Worm (Caenorhabditis elegans) whole organism, early embryonic: ENCODE data around the gene Y71H2AM.12.

Experiments used
- B0310.2 ChIP-seq: sonication (generic microtip); optimal IDR thresholded peaks from 2 replicates; lab custom pipeline; 2016; ENCODE audit warnings: mild to moderate bottlenecking, missing genetic modification characterization, missing compliant biosample characterization
- F13C5.2 ChIP-seq: sonication (generic microtip); optimal IDR thresholded peaks from 2 replicates; lab custom pipeline; 2017; ENCODE audit warnings: mild to moderate bottlenecking, missing genetic modification characterization, inconsistent platforms, missing compliant biosample characterization
- aly-1 ChIP-seq: sonication (generic microtip); optimal IDR thresholded peaks from 2 replicates; lab custom pipeline; 2016; ENCODE audit warnings: missing genetic modification characterization, missing compliant biosample characterization
- ama-1 ChIP-seq: fragments of 150-350 bp; optimal IDR thresholded peaks from 2 replicates; lab custom pipeline; 2014
- ceh-13 ChIP-seq: fragments of 200-800 bp; sonication (Bioruptor generic); optimal IDR thresholded peaks from 2 replicates; lab custom pipeline; 2018; ENCODE audit warnings: mild to moderate bottlenecking, missing genetic modification characterization, missing compliant biosample characterization
- ceh-36 ChIP-seq: sonication (generic microtip); optimal IDR thresholded peaks from 2 replicates; lab custom pipeline; 2016; ENCODE audit warnings: missing genetic modification characterization, inconsistent platforms, missing compliant biosample characterization
- ets-7 ChIP-seq: sonication (generic microtip); optimal IDR thresholded peaks from 2 replicates; lab custom pipeline; 2016; ENCODE audit warnings: missing genotype, missing genetic modification characterization, missing compliant biosample characterization
- flt-1 ChIP-seq: fragments of 200-800 bp; sonication (Bioruptor generic); IDR thresholded peaks from 2 replicates; pipeline ENCODE4 v1.3.6; 2022; ENCODE audit warnings: missing genetic modification characterization, missing compliant biosample characterization
- hmbx-1 ChIP-seq: sonication (generic microtip); optimal IDR thresholded peaks from 2 replicates; lab custom pipeline; 2016; ENCODE audit warnings: mild to moderate bottlenecking, missing genetic modification characterization, missing compliant biosample characterization
- hmg-4 ChIP-seq: fragments of 200-800 bp; sonication (Bioruptor generic); optimal IDR thresholded peaks from 2 replicates; lab custom pipeline; 2018; ENCODE audit warnings: mild to moderate bottlenecking, missing genetic modification characterization, missing compliant biosample characterization
- hnd-1 ChIP-seq: sonication (generic microtip); optimal IDR thresholded peaks from 2 replicates; lab custom pipeline; 2016; ENCODE audit warnings: missing genetic modification characterization, missing compliant biosample characterization
- pes-1 ChIP-seq: fragments of 200-800 bp; sonication (Bioruptor generic); IDR thresholded peaks from 2 replicates; pipeline ENCODE4 v1.3.6; 2022; ENCODE audit warnings: missing genetic modification reagents, missing genetic modification characterization, missing compliant biosample characterization
- scrt-1 ChIP-seq: fragments of 200-800 bp; sonication (Bioruptor generic); IDR thresholded peaks from 2 replicates; pipeline ENCODE4 v1.3.6; 2022; ENCODE audit warnings: missing genetic modification characterization, missing compliant biosample characterization
- sea-1 ChIP-seq: fragments of 200-800 bp; sonication (Bioruptor generic); conservative IDR thresholded peaks from 2 replicates; pipeline ENCODE4 v1.3.6; 2022; ENCODE audit warnings: missing genetic modification characterization, missing compliant biosample characterization
- tbx-11 ChIP-seq: fragments of 200-800 bp; sonication (Bioruptor generic); IDR thresholded peaks from 2 replicates; pipeline ENCODE4 v1.3.6; 2022; ENCODE audit warnings: missing genetic modification characterization, missing compliant biosample characterization
- tbx-37 ChIP-seq: fragments of 200-800 bp; sonication (Bioruptor generic); conservative IDR thresholded peaks from 2 replicates; pipeline ENCODE4 v1.3.6; 2022; ENCODE audit warnings: missing genetic modification reagents, missing genetic modification characterization, missing compliant biosample characterization
- tra-4 ChIP-seq: sonication (generic microtip); optimal IDR thresholded peaks from 2 replicates; lab custom pipeline; 2017; ENCODE audit warnings: missing genetic modification characterization, missing compliant biosample characterization

Gene Y71H2AM.12

ce11 chrIII:2733606-2734183 is at the start of gene Y71H2AM.12:
Gene Y71H2AM.12, minus strand, starts transcription at chrIII:2734091.
- TF ChIP-seq tbx-37 (GFP tag; lab: Robert Waterston, UW), result no peak

ce11 chrIII:2781833-2782232 is 47.9 kb upstream of the Y71H2AM.12 start:
- TF ChIP-seq B0310.2 (tag; lab: Kevin White, UChicago), result no peak
- TF ChIP-seq ceh-13, result no peak
- no peak for TF ChIP-seq tbx-11 (GFP tag; lab: Robert Waterston, UW)
- TF ChIP-seq flt-1 (GFP tag; lab: Robert Waterston, UW), result no peak
- TF ChIP-seq aly-1, result no peak
- TF ChIP-seq scrt-1 (GFP tag; lab: Robert Waterston, UW), result no peak
- no peak for TF ChIP-seq tra-4 (tag; lab: Kevin White, UChicago)
- no peak for TF ChIP-seq hnd-1 (tag; lab: Kevin White, UChicago)
- TF ChIP-seq ama-1 (lab: Kevin White, UChicago), result no peak
- TF ChIP-seq F13C5.2 (tag; lab: Kevin White, UChicago), result no peak
- TF ChIP-seq sea-1 (GFP tag; lab: Robert Waterston, UW), result no peak
- TF ChIP-seq pes-1, result no peak
- TF ChIP-seq tbx-37 (GFP tag; lab: Robert Waterston, UW), result no peak
- no peak for TF ChIP-seq ceh-36

DNA sequence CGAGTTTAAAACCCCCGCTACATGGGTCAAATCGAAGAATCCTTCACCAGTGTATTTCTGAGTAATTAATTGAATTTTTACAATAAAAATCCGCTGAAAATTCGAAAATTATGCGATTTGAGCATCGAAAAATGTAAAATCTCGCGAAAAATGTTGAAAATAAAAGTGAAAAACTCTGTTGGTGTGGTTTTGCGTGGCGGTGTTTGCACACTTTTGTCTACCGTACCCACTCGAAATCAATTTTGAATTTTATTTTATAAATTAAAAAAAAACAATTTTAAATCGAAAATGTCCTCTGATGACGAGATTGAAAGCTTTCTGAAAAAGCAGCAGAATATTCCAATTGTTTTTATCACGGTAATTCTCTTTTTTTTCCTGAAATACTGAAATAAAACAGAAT is 46.9 kb upstream of the Y71H2AM.12 start, which contains the start of gene Y71H2AM.6:
Gene Y71H2AM.6 (plus strand): TSS at position 264 of the 400 bp plus-strand sequence.
- TF ChIP-seq F13C5.2 (tag; lab: Kevin White, UChicago) (peak; percentile 20), pes-1 (no peak)

ce11 chrIII:2780283-2780682 is 46.4 kb upstream of the Y71H2AM.12 start:
- TF ChIP-seq ceh-36 (no peak), ets-7 (tag; lab: Kevin White, UChicago) (peak; percentile 76), tbx-37 (GFP tag; lab: Robert Waterston, UW) (no peak), tbx-11 (GFP tag; lab: Robert Waterston, UW) (no peak), pes-1 (no peak)

DNA sequence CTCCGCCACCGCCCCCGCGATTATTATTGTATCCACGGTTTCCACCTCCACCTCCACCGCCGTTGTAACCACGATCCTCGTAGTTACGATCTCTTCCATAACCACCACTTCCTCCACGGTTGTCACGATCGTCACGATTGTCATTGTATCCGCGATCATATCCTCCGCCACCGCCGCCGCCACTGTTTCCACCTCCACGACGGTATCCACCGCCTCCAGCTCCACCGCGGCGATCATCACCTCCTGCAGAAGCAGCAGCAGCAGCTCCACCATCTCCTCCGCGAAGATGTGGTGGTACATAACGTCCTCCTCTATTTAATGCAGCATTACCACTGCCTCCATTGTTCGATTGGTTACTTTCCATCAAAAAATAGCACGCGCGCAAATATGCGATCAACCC is 44.8 kb upstream of the Y71H2AM.12 start, which contains the start of gene laf-1:
Gene laf-1 (minus strand): TSS at position 399 of the 400 bp plus-strand sequence.
- TF ChIP-seq tbx-11 (GFP tag; lab: Robert Waterston, UW), result no peak
- TF ChIP-seq ama-1 (lab: Kevin White, UChicago), result no peak

- no peak for TF ChIP-seq tra-4 (tag; lab: Kevin White, UChicago)
- TF ChIP-seq hmbx-1, result no peak
- TF ChIP-seq ceh-13, result no peak
- TF ChIP-seq ets-7 (tag; lab: Kevin White, UChicago), result no peak
- TF ChIP-seq scrt-1 (GFP tag; lab: Robert Waterston, UW), result no peak
- no peak for TF ChIP-seq pes-1
- TF ChIP-seq sea-1 (GFP tag; lab: Robert Waterston, UW), result no peak
- TF ChIP-seq tbx-11 (GFP tag; lab: Robert Waterston, UW), result no peak
- TF ChIP-seq aly-1, result no peak
- TF ChIP-seq hmg-4 (GFP tag; lab: Kevin White, UChicago), result no peak
- no peak for TF ChIP-seq F13C5.2 (tag; lab: Kevin White, UChicago)
- TF ChIP-seq ceh-36, result no peak
- no peak for TF ChIP-seq flt-1 (GFP tag; lab: Robert Waterston, UW)
- TF ChIP-seq tbx-37 (GFP tag; lab: Robert Waterston, UW), result no peak
- TF ChIP-seq B0310.2 (tag; lab: Kevin White, UChicago), result no peak
Measured at ce11 chrIII:2770752-2771151, 36.9 kb upstream of the Y71H2AM.12 start.

DNA sequence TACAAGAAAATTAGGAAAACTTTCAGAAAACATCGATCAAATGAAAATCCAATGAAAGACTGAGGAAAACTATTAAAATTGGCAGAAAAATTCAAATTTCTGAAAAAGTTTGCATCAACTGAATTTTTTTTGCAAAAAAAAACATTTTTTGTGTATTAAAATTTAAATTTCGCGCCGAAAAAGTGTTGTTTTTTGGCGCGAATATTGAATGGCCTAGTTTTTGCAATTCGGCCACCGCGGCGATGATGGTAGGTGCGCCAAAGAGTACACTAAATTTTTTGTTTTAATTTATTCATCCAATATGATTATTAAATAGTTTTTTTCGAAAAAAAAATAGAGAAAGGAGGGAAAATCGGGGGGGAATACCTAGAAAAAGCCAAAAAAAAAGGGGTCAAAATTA is 35.2 kb upstream of the Y71H2AM.12 start:
- TF ChIP-seq scrt-1 (GFP tag; lab: Robert Waterston, UW) (no peak), ceh-13 (no peak), hmbx-1 (no peak), aly-1 (no peak), hnd-1 (tag; lab: Kevin White, UChicago) (no peak), tra-4 (tag; lab: Kevin White, UChicago) (no peak), hmg-4 (GFP tag; lab: Kevin White, UChicago) (no peak), tbx-11 (GFP tag; lab: Robert Waterston, UW) (no peak), flt-1 (GFP tag; lab: Robert Waterston, UW) (no peak), ets-7 (tag; lab: Kevin White, UChicago) (no peak), sea-1 (GFP tag; lab: Robert Waterston, UW) (no peak), ama-1 (lab: Kevin White, UChicago) (no peak), tbx-37 (GFP tag; lab: Robert Waterston, UW) (no peak), ceh-36 (no peak), B0310.2 (tag; lab: Kevin White, UChicago) (no peak)

DNA sequence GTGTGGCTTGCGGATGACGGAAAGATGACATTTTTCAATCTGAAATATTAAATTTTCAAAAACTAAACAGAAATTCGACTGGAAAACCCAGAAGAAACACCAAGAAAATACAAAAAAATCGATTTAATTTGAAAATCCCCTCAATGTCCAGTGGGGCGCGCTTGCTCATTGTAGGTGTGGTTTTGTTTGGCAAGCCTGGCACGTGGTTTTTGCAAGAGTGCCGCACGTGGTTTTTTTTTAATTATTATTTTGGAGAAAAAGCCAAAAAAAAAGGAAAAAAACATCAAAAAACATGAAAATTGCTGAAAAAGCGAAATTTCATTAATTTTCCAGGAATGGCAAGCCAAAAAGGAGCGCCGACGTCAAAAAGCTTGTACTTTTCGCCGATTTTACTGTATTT is 34.7 kb upstream of the Y71H2AM.12 start, which contains the start of gene swsn-3:
Gene swsn-3 (minus strand): TSS at position 45 of the 400 bp plus-strand sequence.
- TF ChIP-seq aly-1 (peak; percentile 80), ama-1 (lab: Kevin White, UChicago) (no peak), scrt-1 (GFP tag; lab: Robert Waterston, UW) (peak; percentile 84), hnd-1 (tag; lab: Kevin White, UChicago) (peak; percentile 68), sea-1 (GFP tag; lab: Robert Waterston, UW) (peak; percentile 86), ets-7 (tag; lab: Kevin White, UChicago) (peak; percentile 58), F13C5.2 (tag; lab: Kevin White, UChicago) (peak; percentile 96), tra-4 (tag; lab: Kevin White, UChicago) (peak; percentile 55), tbx-11 (GFP tag; lab: Robert Waterston, UW) (peak; percentile 81), hmbx-1 (peak; percentile 44), ceh-13 (peak; percentile 70), tbx-37 (GFP tag; lab: Robert Waterston, UW) (peak; percentile 79), B0310.2 (tag; lab: Kevin White, UChicago) (peak; percentile 61), ceh-36 (peak; percentile 75), flt-1 (GFP tag; lab: Robert Waterston, UW) (peak; percentile 73; the same call in 1 of the 2 replicates), pes-1 (peak; percentile 87), hmg-4 (GFP tag; lab: Kevin White, UChicago) (peak; percentile 79)
